Fruit fly (Drosophila melanogaster): ENCODE data around the gene CG13058.

CG13058 gene

DNA sequence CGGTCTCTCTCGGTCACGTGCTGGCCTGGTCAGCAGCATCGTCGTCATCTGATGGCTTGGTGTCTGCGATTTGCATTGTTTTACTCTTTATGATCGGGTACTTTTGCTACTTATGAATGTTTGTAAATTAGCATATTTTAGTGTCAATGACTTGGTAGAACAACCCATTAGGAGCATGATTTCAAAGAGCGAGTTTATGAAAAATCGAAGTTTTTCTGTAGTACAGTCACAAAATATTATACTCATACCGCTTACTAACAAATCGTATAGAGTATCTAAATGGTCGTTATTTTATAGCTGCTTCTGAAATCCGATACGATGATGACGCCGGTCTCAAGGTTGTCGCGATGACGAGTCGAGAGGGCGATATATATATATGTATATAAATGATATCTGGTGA is 42.4 kb upstream of the CG13058 start (continued):
- TF ChIP-seq Fer1 (GFP tag; optimal IDR thresholded peaks at IDR 0.05): no peak
- no peak for TF ChIP-seq CG34376 (GFP tag; optimal IDR thresholded peaks at IDR 0.05)
- no peak for TF ChIP-seq NFAT (GFP tag; IDR thresholded peaks at IDR 0.05)
- TF ChIP-seq CG15601 (tag; optimal IDR thresholded peaks at IDR 0.05): no peak
- TF ChIP-seq CG12236 (GFP tag; optimal IDR thresholded peaks at IDR 0.05): no peak
- TF ChIP-seq Opbp (GFP tag; IDR thresholded peaks at IDR 0.05; ENCODE audit: partially characterized antibody): no peak
- TF ChIP-seq CG3163 (GFP tag; optimal IDR thresholded peaks at IDR 0.05): no peak
- TF ChIP-seq pzg (GFP tag; optimal IDR thresholded peaks at IDR 0.05): no peak
- TF ChIP-seq Trl (optimal IDR thresholded peaks at IDR 0.05): no peak
- no peak for TF ChIP-seq Trl (GFP tag; optimal IDR thresholded peaks at IDR 0.05)
- no peak for TF ChIP-seq yki (optimal IDR thresholded peaks at IDR 0.05)
- no peak for TF ChIP-seq fd102C (GFP tag; optimal IDR thresholded peaks at IDR 0.05)
- no peak for TF ChIP-seq CG10366 (GFP tag; IDR thresholded peaks at IDR 0.05)
- TF ChIP-seq sim (GFP tag; IDR thresholded peaks at IDR 0.05): no peak
- TF ChIP-seq CG13775 (GFP tag; optimal IDR thresholded peaks at IDR 0.05): no peak
- TF ChIP-seq dysf (GFP tag; IDR thresholded peaks at IDR 0.05): peak; percentile 56; the same call in 2 of the 3 replicates
- no peak for TF ChIP-seq ap (GFP tag; IDR thresholded peaks at IDR 0.05)
- no peak for TF ChIP-seq CG14965 (GFP tag; optimal IDR thresholded peaks at IDR 0.05; ENCODE audit: borderline replicate concordance)
- no peak for TF ChIP-seq CG12155 (GFP tag; optimal IDR thresholded peaks at IDR 0.05)
- no peak for TF ChIP-seq CG5953 (GFP tag; IDR thresholded peaks at IDR 0.05)
- TF ChIP-seq Optix (GFP tag; IDR thresholded peaks at IDR 0.05): no peak
- peak; percentile 23 for TF ChIP-seq Blimp-1 (GFP tag; optimal IDR thresholded peaks at IDR 0.05)
- TF ChIP-seq CG17361 (GFP tag; IDR thresholded peaks at IDR 0.05): no peak
- peak; percentile 79 for TF ChIP-seq Med (GFP tag)
- peak; percentile 58 for TF ChIP-seq Sox102F (GFP tag; optimal IDR thresholded peaks at IDR 0.05)
- TF ChIP-seq CG6765 (GFP tag; optimal IDR thresholded peaks at IDR 0.05): no peak
- no peak for TF ChIP-seq slp2 (GFP tag; optimal IDR thresholded peaks at IDR 0.05)
- TF ChIP-seq nom (GFP tag; optimal IDR thresholded peaks at IDR 0.05): peak; percentile 46
- TF ChIP-seq zen (tag; optimal IDR thresholded peaks at IDR 0.05): no peak
- no peak for TF ChIP-seq pita (GFP tag; optimal IDR thresholded peaks at IDR 0.05)
- TF ChIP-seq Dll (GFP tag; IDR thresholded peaks at IDR 0.05; ENCODE audit: partially characterized antibody): no peak
- TF ChIP-seq CG9609 (GFP tag; optimal IDR thresholded peaks at IDR 0.05): no peak
- TF ChIP-seq seq (GFP tag; IDR thresholded peaks at IDR 0.05): no peak
- peak; percentile 28 for TF ChIP-seq phol (tag; optimal IDR thresholded peaks at IDR 0.05)
- TF ChIP-seq CG3726 (GFP tag; IDR thresholded peaks at IDR 0.05): no peak
- no peak for TF ChIP-seq CG4360 (GFP tag; IDR thresholded peaks at IDR 0.05)
- TF ChIP-seq lilli (GFP tag; optimal IDR thresholded peaks at IDR 0.05): no peak
- no peak for TF ChIP-seq stc (GFP tag; IDR thresholded peaks at IDR 0.05)
- peak; percentile 52 for TF ChIP-seq unpg (GFP tag; optimal IDR thresholded peaks at IDR 0.05)
- no peak for TF ChIP-seq cato (GFP tag; optimal IDR thresholded peaks at IDR 0.05; ENCODE audit: borderline replicate concordance)
- TF ChIP-seq CG17568 (GFP tag; optimal IDR thresholded peaks at IDR 0.05): no peak
- no peak for TF ChIP-seq CG6175 (GFP tag; IDR thresholded peaks at IDR 0.05)
- no peak for TF ChIP-seq CG10147 (GFP tag; optimal IDR thresholded peaks at IDR 0.05)
- no peak for TF ChIP-seq pum (GFP tag; optimal IDR thresholded peaks at IDR 0.05)
- no peak for TF ChIP-seq lab (GFP tag; optimal IDR thresholded peaks at IDR 0.05)
- TF ChIP-seq CG6813 (GFP tag; optimal IDR thresholded peaks at IDR 0.05): no peak
- no peak for TF ChIP-seq shn (GFP tag; optimal IDR thresholded peaks at IDR 0.05)
- no peak for TF ChIP-seq YL-1 (GFP tag; optimal IDR thresholded peaks at IDR 0.05)
- peak; percentile 24; the same call in 1 of the 2 replicates for TF ChIP-seq ranshi (GFP tag; IDR thresholded peaks at IDR 0.05)
- TF ChIP-seq CG6683 (GFP tag; optimal IDR thresholded peaks at IDR 0.05): no peak
- peak; percentile 40 for TF ChIP-seq tap (tag; optimal IDR thresholded peaks at IDR 0.05)
- TF ChIP-seq Ssrp (tag; optimal IDR thresholded peaks at IDR 0.05): no peak

All from whole organism, embryonic.